Fruit fly (Drosophila melanogaster): ENCODE measurements around the gene Atg101.

The Atg101 gene

DNA sequence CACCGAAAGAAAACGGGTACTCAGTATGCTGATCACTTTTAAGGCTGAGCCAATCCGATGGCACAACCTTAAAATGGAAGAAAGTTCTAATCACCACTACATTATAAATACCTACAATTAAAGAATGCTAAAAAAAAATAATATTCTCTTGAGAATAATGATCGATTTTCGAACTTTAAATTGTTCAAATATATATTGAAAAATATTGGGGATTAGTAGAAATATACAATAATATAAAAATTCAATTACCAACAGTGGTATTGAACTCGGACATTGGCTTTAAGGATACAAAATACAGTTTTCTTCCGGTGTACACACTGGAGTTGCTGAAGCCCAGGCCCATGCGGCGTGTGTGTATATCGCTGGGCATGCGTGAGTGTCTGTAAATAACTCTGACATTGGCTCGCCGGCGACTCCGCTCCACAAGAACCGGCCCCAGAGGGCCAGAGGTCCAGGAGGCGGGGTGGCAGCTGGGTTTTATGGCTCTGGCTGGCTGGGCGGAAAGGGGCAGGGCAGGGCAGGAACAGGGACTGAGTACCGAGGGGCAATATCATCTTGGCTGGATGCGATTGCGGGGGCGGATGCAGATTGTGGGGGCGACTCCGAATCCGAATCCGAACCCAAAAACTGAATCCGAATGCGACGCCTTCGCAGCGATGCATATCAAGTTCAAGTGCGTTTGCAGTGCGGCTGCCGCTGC, 15.5 kb upstream of the Atg101 start:
- TF ChIP-seq CG10348 (GFP tag; IDR thresholded peaks at IDR 0.05): no peak
- peak; percentile 56; the same call in 1 of the 3 replicates for TF ChIP-seq fd96Ca (GFP tag; IDR thresholded peaks at IDR 0.05)
- TF ChIP-seq D1 (tag; optimal IDR thresholded peaks at IDR 0.05): peak; percentile 84
- TF ChIP-seq Snoo (tag; optimal IDR thresholded peaks at IDR 0.05): peak; percentile 86
- peak; percentile 94 for TF ChIP-seq CG14655 (GFP tag; optimal IDR thresholded peaks at IDR 0.05)
- peak; percentile 92 for TF ChIP-seq CG15710 (tag; optimal IDR thresholded peaks at IDR 0.05)
- TF ChIP-seq Ets98B (GFP tag; IDR thresholded peaks at IDR 0.05): no peak; the same call in 1 of the 2 replicates
- TF ChIP-seq CG34367 (tag; optimal IDR thresholded peaks at IDR 0.05): peak; percentile 87
- peak; percentile 78 for TF ChIP-seq Pif1A (GFP tag; optimal IDR thresholded peaks at IDR 0.05)
- no peak for TF ChIP-seq rn (GFP tag; IDR thresholded peaks at IDR 0.05)
- TF ChIP-seq gl (tag; optimal IDR thresholded peaks at IDR 0.05): peak; percentile 72
- no peak; the same call in 1 of the 2 replicates for TF ChIP-seq CG32121 (GFP tag; IDR thresholded peaks at IDR 0.05)
- TF ChIP-seq CG12605 (GFP tag; IDR thresholded peaks at IDR 0.05): peak; percentile 11; the same call in 1 of the 2 replicates
- TF ChIP-seq CG13204 (GFP tag; optimal IDR thresholded peaks at IDR 0.05): peak; percentile 89
- peak; percentile 83 for TF ChIP-seq CG17806 (tag; optimal IDR thresholded peaks at IDR 0.05)
- peak; percentile 72 for TF ChIP-seq Pif1B (GFP tag; optimal IDR thresholded peaks at IDR 0.05)
- TF ChIP-seq CG8301 (tag; optimal IDR thresholded peaks at IDR 0.05): peak; percentile 87
- TF ChIP-seq CG8159 (tag; optimal IDR thresholded peaks at IDR 0.05): peak; percentile 93
- peak; percentile 48; the same call in 1 of the 3 replicates for TF ChIP-seq CG4496 (GFP tag; IDR thresholded peaks at IDR 0.05)
- TF ChIP-seq CG9948 (tag; optimal IDR thresholded peaks at IDR 0.05): peak; percentile 91
- TF ChIP-seq EcR (GFP tag; optimal IDR thresholded peaks at IDR 0.05): peak; percentile 67

DNA sequence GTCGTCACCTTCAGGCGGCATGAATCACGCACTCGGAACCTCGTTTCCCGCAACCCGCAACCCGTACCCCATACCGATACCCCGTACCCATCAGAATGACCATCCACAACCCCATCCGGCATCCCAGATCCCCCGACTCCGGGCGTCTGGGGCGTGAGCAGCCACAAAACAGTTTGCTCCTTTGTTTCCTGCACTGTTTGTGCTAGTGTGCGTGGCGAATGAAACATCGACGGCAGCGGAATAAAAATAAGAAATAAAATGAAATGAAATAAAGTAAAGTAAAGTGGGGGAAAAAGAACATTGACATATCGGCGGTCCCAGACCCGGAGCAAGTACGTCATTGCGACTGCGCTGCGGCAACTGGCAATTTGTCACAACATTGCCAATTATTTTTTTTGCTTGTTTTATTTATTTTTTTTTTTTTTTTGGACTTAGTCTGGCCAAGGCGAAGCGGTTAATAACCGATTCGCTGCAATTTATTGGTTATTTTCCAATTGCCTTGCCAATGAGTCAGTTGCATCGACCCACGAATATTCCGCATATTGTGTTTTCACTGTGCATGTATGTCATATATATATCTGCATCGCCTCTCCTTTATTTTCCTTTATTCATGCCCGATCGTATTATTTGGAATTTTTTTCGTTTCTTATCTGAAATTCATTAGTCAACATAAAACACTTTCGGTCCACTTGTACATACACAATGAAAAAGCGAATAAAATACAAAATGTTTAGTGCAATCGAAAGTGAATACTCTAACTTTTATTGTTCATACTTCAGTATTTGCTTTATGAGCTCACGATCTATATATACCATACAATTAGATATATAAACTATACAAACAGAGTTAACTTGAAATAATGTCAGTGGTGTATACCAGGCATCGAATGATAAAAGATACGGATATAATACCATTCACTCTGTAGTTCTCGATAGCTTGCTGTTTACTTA, 14.2 kb upstream of the Atg101 start:
- TF ChIP-seq EcR (GFP tag; optimal IDR thresholded peaks at IDR 0.05): peak; percentile 89
- TF ChIP-seq Snoo (tag; optimal IDR thresholded peaks at IDR 0.05): peak; percentile 32
- no peak for TF ChIP-seq CG9948 (tag; optimal IDR thresholded peaks at IDR 0.05)
- no peak for TF ChIP-seq CG17806 (tag; optimal IDR thresholded peaks at IDR 0.05)
- peak; percentile 2 for TF ChIP-seq CG15710 (tag; optimal IDR thresholded peaks at IDR 0.05)
- no peak for TF ChIP-seq gl (tag; optimal IDR thresholded peaks at IDR 0.05)
- peak; percentile 30 for TF ChIP-seq CG14655 (GFP tag; optimal IDR thresholded peaks at IDR 0.05)
- no peak for TF ChIP-seq rn (GFP tag; IDR thresholded peaks at IDR 0.05)
- no peak for TF ChIP-seq CG34367 (tag; optimal IDR thresholded peaks at IDR 0.05)
- TF ChIP-seq CG8301 (tag; optimal IDR thresholded peaks at IDR 0.05): no peak
- TF ChIP-seq D1 (tag; optimal IDR thresholded peaks at IDR 0.05): no peak
- peak; percentile 41 for TF ChIP-seq Pif1B (GFP tag; optimal IDR thresholded peaks at IDR 0.05)
- no peak for TF ChIP-seq CG10348 (GFP tag; IDR thresholded peaks at IDR 0.05)
- TF ChIP-seq Ets98B (GFP tag; IDR thresholded peaks at IDR 0.05): peak; percentile 19; the same call in 1 of the 2 replicates
- TF ChIP-seq CG8159 (tag; optimal IDR thresholded peaks at IDR 0.05): no peak
- TF ChIP-seq CG4496 (GFP tag; IDR thresholded peaks at IDR 0.05): peak; percentile 54
- TF ChIP-seq fd96Ca (GFP tag; IDR thresholded peaks at IDR 0.05): peak; percentile 48; the same call in 1 of the 3 replicates
- peak; percentile 37; the same call in 1 of the 2 replicates for TF ChIP-seq CG12605 (GFP tag; IDR thresholded peaks at IDR 0.05)
- peak; percentile 44; the same call in 1 of the 2 replicates for TF ChIP-seq CG32121 (GFP tag; IDR thresholded peaks at IDR 0.05)
- peak; percentile 68 for TF ChIP-seq CG13204 (GFP tag; optimal IDR thresholded peaks at IDR 0.05)
- peak; percentile 44 for TF ChIP-seq Pif1A (GFP tag; optimal IDR thresholded peaks at IDR 0.05)

DNA sequence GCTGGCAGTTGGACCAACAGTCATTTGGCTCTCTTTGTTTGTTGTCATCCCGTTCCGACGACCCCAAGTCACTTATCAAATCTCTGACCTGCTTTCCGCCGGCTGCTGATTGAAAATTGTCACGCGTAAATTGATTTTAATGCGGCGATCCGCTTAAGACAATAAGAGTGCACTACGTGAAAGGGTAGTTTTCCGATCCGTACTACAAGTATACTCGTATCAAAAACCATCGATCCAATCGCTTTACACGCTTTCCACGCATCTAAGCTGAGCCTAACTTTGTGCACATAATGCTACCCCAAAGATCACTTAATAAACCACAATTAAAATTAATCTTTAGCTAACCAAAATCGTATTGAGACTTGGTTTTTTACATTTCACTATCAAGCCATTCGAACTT, 11.8 kb upstream of the Atg101 start:
- no peak for TF ChIP-seq CG14655 (GFP tag; optimal IDR thresholded peaks at IDR 0.05)
- no peak for TF ChIP-seq CG8301 (tag; optimal IDR thresholded peaks at IDR 0.05)
- TF ChIP-seq CG4496 (GFP tag; IDR thresholded peaks at IDR 0.05): no peak
- TF ChIP-seq fd96Ca (GFP tag; IDR thresholded peaks at IDR 0.05): no peak
- peak; percentile 38 for TF ChIP-seq EcR (GFP tag; optimal IDR thresholded peaks at IDR 0.05)
- TF ChIP-seq Pif1B (GFP tag; optimal IDR thresholded peaks at IDR 0.05): no peak
- no peak for TF ChIP-seq Ets98B (GFP tag; IDR thresholded peaks at IDR 0.05)

DNA sequence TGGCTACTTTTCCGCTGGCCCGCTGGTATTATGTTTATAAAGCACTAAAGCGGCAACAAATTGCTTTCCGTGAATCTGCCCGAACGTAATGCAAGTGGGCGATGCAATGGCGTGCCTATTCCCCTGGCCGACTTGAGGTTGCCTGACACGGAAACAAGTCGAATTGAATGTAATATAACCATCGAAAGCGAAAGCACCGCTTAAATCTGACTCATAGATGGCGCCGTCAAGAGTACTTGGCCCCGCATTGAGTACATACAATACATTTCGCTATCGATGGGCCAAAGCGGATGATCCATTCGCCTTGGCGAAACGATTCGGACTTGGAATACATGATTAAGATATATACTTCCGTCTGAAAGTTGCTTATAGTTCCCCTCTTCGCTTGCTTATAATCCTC, 11.2 kb upstream of the Atg101 start:
- TF ChIP-seq Ets98B (GFP tag; IDR thresholded peaks at IDR 0.05): no peak
- TF ChIP-seq fd96Ca (GFP tag; IDR thresholded peaks at IDR 0.05): no peak
- no peak for TF ChIP-seq CG8301 (tag; optimal IDR thresholded peaks at IDR 0.05)
- TF ChIP-seq D1 (tag; optimal IDR thresholded peaks at IDR 0.05): no peak
- no peak for TF ChIP-seq Pif1B (GFP tag; optimal IDR thresholded peaks at IDR 0.05)
- no peak for TF ChIP-seq Pif1A (GFP tag; optimal IDR thresholded peaks at IDR 0.05)
- TF ChIP-seq CG13204 (GFP tag; optimal IDR thresholded peaks at IDR 0.05): no peak
- no peak for TF ChIP-seq gl (tag; optimal IDR thresholded peaks at IDR 0.05)
- no peak for TF ChIP-seq CG4496 (GFP tag; IDR thresholded peaks at IDR 0.05)
- no peak for TF ChIP-seq CG14655 (GFP tag; optimal IDR thresholded peaks at IDR 0.05)
- no peak for TF ChIP-seq CG12605 (GFP tag; IDR thresholded peaks at IDR 0.05)
- TF ChIP-seq CG10348 (GFP tag; IDR thresholded peaks at IDR 0.05): no peak
- TF ChIP-seq CG17806 (tag; optimal IDR thresholded peaks at IDR 0.05): no peak
- no peak for TF ChIP-seq Snoo (tag; optimal IDR thresholded peaks at IDR 0.05)

All from whole organism, pupa.